Worm (Caenorhabditis elegans): ENCODE data around the gene fis-1.

DNA sequence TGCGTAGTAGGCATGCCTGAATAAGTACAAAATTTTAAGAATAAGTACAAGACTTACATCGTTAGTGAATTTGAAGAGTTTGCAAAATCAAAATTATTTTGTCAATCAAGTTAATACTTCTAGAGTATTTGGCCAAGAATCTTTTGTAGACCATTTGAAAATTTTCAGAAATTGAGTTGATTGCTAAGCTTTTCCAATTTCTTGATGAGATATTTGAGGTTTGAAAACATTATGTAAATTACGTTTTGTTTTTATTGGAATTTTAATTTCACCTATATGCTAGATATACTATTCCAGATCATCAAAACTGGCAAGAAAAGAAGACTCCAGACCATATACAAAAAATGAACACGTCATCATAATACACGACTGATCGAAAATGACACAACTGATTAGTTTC lies 48.0 kb downstream of the fis-1 start, which contains the start of gene tab-1:
- TF ChIP-seq scrt-1 (GFP tag; IDR thresholded peaks at IDR 0.05) (no peak), ama-1 (optimal IDR thresholded peaks at IDR 0.05) (no peak), flt-1 (GFP tag; IDR thresholded peaks at IDR 0.05) (no peak), hnd-1 (tag; optimal IDR thresholded peaks at IDR 0.05) (no peak), tbx-11 (GFP tag; IDR thresholded peaks at IDR 0.05) (no peak), hmg-4 (GFP tag; optimal IDR thresholded peaks at IDR 0.05) (no peak), F13C5.2 (tag; optimal IDR thresholded peaks at IDR 0.05) (no peak), ets-7 (tag; optimal IDR thresholded peaks at IDR 0.05) (no peak)
